Worm (Caenorhabditis elegans): ENCODE measurements around the gene R160.10.

R160.10 gene

DNA sequence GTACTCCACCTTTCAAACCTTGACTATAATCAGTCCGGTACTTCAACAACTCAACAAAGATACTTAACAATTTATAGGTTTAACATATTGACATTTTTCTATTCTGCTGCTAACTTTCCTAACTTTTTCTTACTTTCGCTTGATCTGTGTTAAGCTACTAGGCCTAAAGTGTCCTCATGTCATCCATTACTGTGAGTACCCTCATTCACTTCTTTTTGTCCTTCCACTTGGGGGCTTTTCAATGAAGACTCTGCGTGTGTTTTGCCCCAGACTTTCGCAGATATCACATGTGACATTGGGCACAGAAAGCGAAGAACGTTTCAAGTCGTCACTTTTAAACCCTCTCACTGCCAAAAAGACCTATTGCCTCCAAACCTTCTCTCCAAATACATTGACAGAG, 37.4 kb upstream of the R160.10 start:
- no peak for TF ChIP-seq nhr-76 (tag; optimal IDR thresholded peaks at IDR 0.05)
- TF ChIP-seq nhr-23 (tag; optimal IDR thresholded peaks at IDR 0.05): no peak
- no peak for TF ChIP-seq tbx-2 (tag; optimal IDR thresholded peaks at IDR 0.05)
- no peak for TF ChIP-seq aly-2 (tag; optimal IDR thresholded peaks at IDR 0.05)
- no peak for TF ChIP-seq nhr-77 (tag; optimal IDR thresholded peaks at IDR 0.05)
- TF ChIP-seq unc-39 (tag; optimal IDR thresholded peaks at IDR 0.05): no peak
- no peak for TF ChIP-seq nhr-25 (tag; optimal IDR thresholded peaks at IDR 0.05)
- no peak for TF ChIP-seq mdl-1 (tag; optimal IDR thresholded peaks at IDR 0.05)
- TF ChIP-seq ceh-16 (tag; optimal IDR thresholded peaks at IDR 0.05): no peak
- TF ChIP-seq ama-1 (optimal IDR thresholded peaks at IDR 0.05): no peak
- TF ChIP-seq elt-1 (tag; optimal IDR thresholded peaks at IDR 0.05): peak; percentile 35
- TF ChIP-seq ZK546.5 (tag; optimal IDR thresholded peaks at IDR 0.05): no peak
- TF ChIP-seq lin-39 (tag; optimal IDR thresholded peaks at IDR 0.05): peak; percentile 60
- TF ChIP-seq nhr-28 (tag; optimal IDR thresholded peaks at IDR 0.05): no peak
- no peak for TF ChIP-seq lsy-12 (tag; optimal IDR thresholded peaks at IDR 0.05)
- TF ChIP-seq fkh-2 (tag; optimal IDR thresholded peaks at IDR 0.05): no peak
- no peak for TF ChIP-seq ztf-11 (tag; optimal IDR thresholded peaks at IDR 0.05)
- TF ChIP-seq fkh-10 (GFP tag; optimal IDR thresholded peaks at IDR 0.05): no peak
- TF ChIP-seq lin-15B (tag; optimal IDR thresholded peaks at IDR 0.05): no peak
- TF ChIP-seq ceh-82 (tag; optimal IDR thresholded peaks at IDR 0.05): no peak
- TF ChIP-seq nhr-12 (tag; optimal IDR thresholded peaks at IDR 0.05): no peak
- TF ChIP-seq hmg-11 (tag; optimal IDR thresholded peaks at IDR 0.05): no peak
- TF ChIP-seq unc-62 (GFP tag; optimal IDR thresholded peaks at IDR 0.05): peak; percentile 29
- no peak for TF ChIP-seq jun-1 (tag; optimal IDR thresholded peaks at IDR 0.05)
- TF ChIP-seq R02D3.7 (tag; optimal IDR thresholded peaks at IDR 0.05): no peak

DNA sequence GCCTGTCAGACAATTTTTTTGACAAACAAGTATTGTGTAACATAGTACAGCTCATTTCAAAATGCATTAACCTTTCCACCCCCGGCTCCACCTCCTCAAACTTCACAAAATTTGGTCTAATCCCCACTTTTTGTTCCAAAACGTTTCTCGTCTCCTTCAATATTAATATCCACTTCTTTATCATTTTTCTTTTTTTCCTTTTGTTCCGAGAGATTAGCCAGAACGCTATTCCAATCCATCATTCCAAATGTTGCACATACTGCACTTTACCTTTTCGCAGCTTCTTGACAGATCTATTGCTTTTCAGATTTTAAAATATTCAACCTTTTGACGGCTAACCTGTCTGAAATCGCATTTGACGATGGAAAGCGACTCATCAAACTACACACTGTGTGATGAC, 35.5 kb upstream of the R160.10 start, which contains the start of gene D1079.1:
D1079.1 (plus strand) TSS at position 301 of the 400 bp plus-strand sequence.
- TF ChIP-seq unc-62 (GFP tag; optimal IDR thresholded peaks at IDR 0.05) (no peak), lin-15B (tag; optimal IDR thresholded peaks at IDR 0.05) (no peak), nhr-43 (tag; optimal IDR thresholded peaks at IDR 0.05; ENCODE audit: poor library complexity, severe bottlenecking) (no peak), elt-2 (tag; optimal IDR thresholded peaks at IDR 0.05) (no peak), nhr-12 (tag; optimal IDR thresholded peaks at IDR 0.05) (no peak), ztf-11 (tag; optimal IDR thresholded peaks at IDR 0.05) (no peak), nhr-28 (tag; optimal IDR thresholded peaks at IDR 0.05) (no peak), tbx-2 (tag; optimal IDR thresholded peaks at IDR 0.05) (no peak), lin-39 (tag; optimal IDR thresholded peaks at IDR 0.05) (no peak), skn-1 (tag; optimal IDR thresholded peaks at IDR 0.05) (no peak)

DNA sequence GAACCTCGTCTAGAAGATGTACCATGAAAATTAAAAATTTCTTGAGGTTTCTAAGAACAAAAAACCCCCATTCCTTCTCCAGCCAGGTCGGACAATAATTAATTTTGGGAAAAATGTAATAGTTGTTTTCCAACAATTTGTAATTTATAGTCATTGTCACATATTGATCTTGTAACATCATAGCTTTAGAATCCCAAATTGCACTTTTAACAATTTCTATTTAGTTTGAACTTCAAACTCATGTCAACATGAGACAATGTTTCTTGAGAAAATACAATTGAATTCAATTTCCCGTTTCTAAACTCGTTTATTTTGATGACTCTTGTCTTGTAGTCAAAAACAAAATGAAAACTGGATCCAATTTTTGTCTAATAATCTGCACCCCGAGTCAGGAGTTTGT, 33.0 kb upstream of the R160.10 start:
- TF ChIP-seq mdl-1 (tag; optimal IDR thresholded peaks at IDR 0.05): no peak
- no peak for TF ChIP-seq daf-12 (tag; optimal IDR thresholded peaks at IDR 0.05)
- no peak for TF ChIP-seq nhr-67 (tag; optimal IDR thresholded peaks at IDR 0.05)

DNA sequence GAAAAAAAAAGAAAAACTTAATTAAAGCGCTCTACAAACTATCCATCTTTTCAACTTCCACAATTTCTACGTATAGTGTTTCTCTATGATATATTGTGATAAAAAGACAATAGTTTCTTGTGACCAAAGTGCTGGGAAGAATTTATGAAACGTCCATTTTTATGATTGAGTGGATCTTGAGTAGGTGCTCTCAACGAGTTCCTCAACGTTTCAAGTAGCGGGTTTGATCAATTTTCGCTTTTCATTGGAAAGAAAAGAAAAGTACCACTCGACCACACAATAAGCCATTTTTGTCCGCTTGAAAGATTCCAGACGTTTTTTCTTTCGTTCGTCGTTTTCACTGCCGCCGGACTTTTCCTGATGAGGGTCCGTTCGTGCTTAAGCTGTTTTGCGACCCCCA, 30.1 kb upstream of the R160.10 start:
- TF ChIP-seq skn-1 (tag; optimal IDR thresholded peaks at IDR 0.05) (no peak), nhr-67 (tag; optimal IDR thresholded peaks at IDR 0.05) (no peak), zag-1 (tag; optimal IDR thresholded peaks at IDR 0.05) (no peak), nhr-23 (tag; optimal IDR thresholded peaks at IDR 0.05) (no peak), unc-39 (tag; optimal IDR thresholded peaks at IDR 0.05) (no peak), nhr-12 (tag; optimal IDR thresholded peaks at IDR 0.05) (no peak), ceh-82 (tag; optimal IDR thresholded peaks at IDR 0.05) (no peak)

DNA sequence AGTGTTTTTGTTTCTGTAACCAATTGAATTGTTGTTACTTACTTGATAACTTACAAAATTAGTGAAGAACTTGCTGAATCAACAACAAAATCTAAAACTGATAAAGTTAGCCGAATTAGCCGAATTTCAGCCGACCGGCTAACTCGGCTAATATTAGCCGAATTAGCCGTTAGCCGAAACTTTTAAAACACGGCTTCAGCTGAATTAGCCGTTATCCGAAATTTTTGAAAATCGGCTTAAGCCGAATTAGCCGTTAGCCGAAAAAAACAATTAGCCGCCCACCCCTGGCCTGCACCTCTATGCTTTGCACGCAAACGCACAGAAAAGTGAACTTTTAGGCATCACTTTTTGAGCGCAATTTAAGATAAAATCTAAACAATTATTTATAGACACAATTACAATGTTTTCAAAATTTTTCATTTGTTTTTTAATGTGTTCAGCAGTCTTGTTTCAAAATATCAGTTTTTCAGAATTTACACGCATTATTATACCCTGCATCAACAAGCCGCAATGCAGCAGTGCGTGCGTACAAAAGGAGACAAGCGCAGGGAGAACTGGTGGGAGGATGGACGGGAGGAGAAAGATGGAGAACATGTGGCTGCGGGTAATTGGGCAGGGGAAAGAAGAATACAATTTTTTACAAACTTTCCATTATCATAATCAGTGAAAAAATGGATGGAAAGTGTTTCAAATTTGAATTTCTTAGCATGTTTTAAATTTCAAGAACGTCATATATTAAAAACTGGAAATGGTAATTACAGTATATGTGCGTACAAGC, 27.9 kb upstream of the R160.10 start:
- TF ChIP-seq mdl-1 (tag; optimal IDR thresholded peaks at IDR 0.05): no peak
- TF ChIP-seq snpc-4 (tag; optimal IDR thresholded peaks at IDR 0.05): peak; percentile 80
- no peak for TF ChIP-seq elt-3 (tag; optimal IDR thresholded peaks at IDR 0.05)
- no peak for TF ChIP-seq fos-1 (tag; optimal IDR thresholded peaks at IDR 0.05)
- no peak for TF ChIP-seq unc-62 (GFP tag; optimal IDR thresholded peaks at IDR 0.05)
- no peak for TF ChIP-seq fkh-10 (GFP tag; optimal IDR thresholded peaks at IDR 0.05)
- no peak for TF ChIP-seq ceh-9 (tag; optimal IDR thresholded peaks at IDR 0.05)
- no peak for TF ChIP-seq elt-1 (tag; optimal IDR thresholded peaks at IDR 0.05)
- TF ChIP-seq ztf-4 (tag; optimal IDR thresholded peaks at IDR 0.05): no peak
- no peak for TF ChIP-seq lsy-12 (tag; optimal IDR thresholded peaks at IDR 0.05)
- no peak for TF ChIP-seq ztf-11 (tag; optimal IDR thresholded peaks at IDR 0.05)
- no peak for TF ChIP-seq fkh-2 (tag; optimal IDR thresholded peaks at IDR 0.05)
- peak; percentile 21 for TF ChIP-seq pqm-1 (tag; optimal IDR thresholded peaks at IDR 0.05)
- TF ChIP-seq daf-12 (tag; optimal IDR thresholded peaks at IDR 0.05): no peak
- TF ChIP-seq nhr-43 (tag; optimal IDR thresholded peaks at IDR 0.05; ENCODE audit: poor library complexity, severe bottlenecking): peak; percentile 86
- TF ChIP-seq ZK546.5 (tag; optimal IDR thresholded peaks at IDR 0.05): no peak
- peak; percentile 71 for TF ChIP-seq nhr-77 (tag; optimal IDR thresholded peaks at IDR 0.05)
- TF ChIP-seq egl-5 (tag; optimal IDR thresholded peaks at IDR 0.05): peak; percentile 65
- TF ChIP-seq ceh-82 (tag; optimal IDR thresholded peaks at IDR 0.05): peak; percentile 29
- no peak for TF ChIP-seq ceh-16 (tag; optimal IDR thresholded peaks at IDR 0.05)
- no peak for TF ChIP-seq zag-1 (tag; optimal IDR thresholded peaks at IDR 0.05)
- TF ChIP-seq nfya-1 (tag; optimal IDR thresholded peaks at IDR 0.05; ENCODE audit: insufficient read depth): peak; percentile 71
- peak; percentile 27 for TF ChIP-seq lin-15B (tag; optimal IDR thresholded peaks at IDR 0.05)
- peak; percentile 62 for TF ChIP-seq elt-2 (tag; optimal IDR thresholded peaks at IDR 0.05)
- TF ChIP-seq nhr-25 (tag; optimal IDR thresholded peaks at IDR 0.05): peak; percentile 87
- peak; percentile 66 for TF ChIP-seq tbx-2 (tag; optimal IDR thresholded peaks at IDR 0.05)
- peak; percentile 84 for TF ChIP-seq hmg-11 (tag; optimal IDR thresholded peaks at IDR 0.05)
- TF ChIP-seq nhr-28 (tag; optimal IDR thresholded peaks at IDR 0.05): no peak
- peak; percentile 9 for TF ChIP-seq nhr-11 (tag; optimal IDR thresholded peaks at IDR 0.05)
- no peak for TF ChIP-seq nhr-67 (tag; optimal IDR thresholded peaks at IDR 0.05)
- no peak for TF ChIP-seq nhr-12 (tag; optimal IDR thresholded peaks at IDR 0.05)

All from whole organism, L3 larva.